Worm (Caenorhabditis elegans): ENCODE measurements around the gene sars-2.
"Not testable (repeated sequence)": the region's sequence is repeated elsewhere in the genome, so short reads cannot be mapped to it uniquely, and the experiment has no call there.

The sars-2 gene

ce11 chrIV:4357296-4357695, at the start of gene sars-2:
TSS of gene sars-2 (plus strand) at chrIV:4357636.
- TF ChIP-seq W03F9.2 (tag; optimal IDR thresholded peaks at IDR 0.05): no peak
- no peak for TF ChIP-seq him-1 (tag; optimal IDR thresholded peaks at IDR 0.05)
- TF ChIP-seq dao-5 (tag; optimal IDR thresholded peaks at IDR 0.05): no peak

ce11 chrIV:4316813-4317408, 40.5 kb upstream of the sars-2 start, which contains the start of gene Y24D9B.1:
TSS of gene Y24D9B.1 (plus strand) at chrIV:4317358.
- TF ChIP-seq W03F9.2 (tag; optimal IDR thresholded peaks at IDR 0.05) (no peak), him-1 (tag; optimal IDR thresholded peaks at IDR 0.05) (no peak), dao-5 (tag; optimal IDR thresholded peaks at IDR 0.05) (no peak)

- TF ChIP-seq him-1 (tag; optimal IDR thresholded peaks at IDR 0.05) (no peak), W03F9.2 (tag; optimal IDR thresholded peaks at IDR 0.05) (no peak), dao-5 (tag; optimal IDR thresholded peaks at IDR 0.05) (no peak)
Measured at ce11 chrIV:4317638-4318037, 39.8 kb upstream of the sars-2 start.

ce11 chrIV:4318056-4318455, 39.4 kb upstream of the sars-2 start:
- no peak for TF ChIP-seq him-1 (tag; optimal IDR thresholded peaks at IDR 0.05)
- TF ChIP-seq W03F9.2 (tag; optimal IDR thresholded peaks at IDR 0.05): no peak
- TF ChIP-seq dao-5 (tag; optimal IDR thresholded peaks at IDR 0.05): no peak

- TF ChIP-seq dao-5 (tag; optimal IDR thresholded peaks at IDR 0.05) (no peak), him-1 (tag; optimal IDR thresholded peaks at IDR 0.05) (no peak), W03F9.2 (tag; optimal IDR thresholded peaks at IDR 0.05) (no peak)
Measured at ce11 chrIV:4319473-4319872, 38.0 kb upstream of the sars-2 start.

- TF ChIP-seq dao-5 (tag; optimal IDR thresholded peaks at IDR 0.05) (no peak), W03F9.2 (tag; optimal IDR thresholded peaks at IDR 0.05) (no peak), him-1 (tag; optimal IDR thresholded peaks at IDR 0.05) (no peak)
Measured at ce11 chrIV:4326445-4326844, 31.0 kb upstream of the sars-2 start, which contains the start of gene trpl-2. TSS of gene trpl-2 (plus strand) at chrIV:4326654.

ce11 chrIV:4336139-4336851, 21.1 kb upstream of the sars-2 start, which contains the start of the genes W03B1.3 and oac-51:
TSS of gene W03B1.3 (minus strand) at chrIV:4336239.
TSS of gene oac-51 (plus strand) at chrIV:4336801.
- TF ChIP-seq dao-5 (tag; optimal IDR thresholded peaks at IDR 0.05) (no peak), him-1 (tag; optimal IDR thresholded peaks at IDR 0.05) (no peak), W03F9.2 (tag; optimal IDR thresholded peaks at IDR 0.05) (no peak)

ce11 chrIV:4338217-4338616, 19.2 kb upstream of the sars-2 start:
- TF ChIP-seq him-1 (tag; optimal IDR thresholded peaks at IDR 0.05): no peak
- TF ChIP-seq dao-5 (tag; optimal IDR thresholded peaks at IDR 0.05): no peak
- no peak for TF ChIP-seq W03F9.2 (tag; optimal IDR thresholded peaks at IDR 0.05)

ce11 chrIV:4344828-4345227, 12.6 kb upstream of the sars-2 start:
- TF ChIP-seq him-1 (tag; optimal IDR thresholded peaks at IDR 0.05): no peak
- TF ChIP-seq W03F9.2 (tag; optimal IDR thresholded peaks at IDR 0.05): no peak
- TF ChIP-seq dao-5 (tag; optimal IDR thresholded peaks at IDR 0.05): no peak

- TF ChIP-seq W03F9.2 (tag; optimal IDR thresholded peaks at IDR 0.05) (no peak), dao-5 (tag; optimal IDR thresholded peaks at IDR 0.05) (no peak), him-1 (tag; optimal IDR thresholded peaks at IDR 0.05) (no peak)
Measured at ce11 chrIV:4346512-4346911, 10.9 kb upstream of the sars-2 start, which contains the start of gene oac-52. TSS of gene oac-52 (minus strand) at chrIV:4346612.

- TF ChIP-seq W03F9.2 (tag; optimal IDR thresholded peaks at IDR 0.05) (no peak), dao-5 (tag; optimal IDR thresholded peaks at IDR 0.05) (no peak), him-1 (tag; optimal IDR thresholded peaks at IDR 0.05) (no peak)
Measured at ce11 chrIV:4347578-4348003, 9.8 kb upstream of the sars-2 start.

- TF ChIP-seq dao-5, him-1, W03F9.2 (tag; optimal IDR thresholded peaks at IDR 0.05): not testable (repeated sequence)
Measured at ce11 chrIV:4348146-4348545, 9.3 kb upstream of the sars-2 start, which contains the start of gene W03B1.5. TSS of gene W03B1.5 (plus strand) at chrIV:4348446.

ce11 chrIV:4356879-4357278, 557 bp upstream of the sars-2 start, which contains the start of gene W03B1.9:
TSS of gene W03B1.9 (minus strand) at chrIV:4356979.
- TF ChIP-seq him-1 (tag; optimal IDR thresholded peaks at IDR 0.05) (no peak), W03F9.2 (tag; optimal IDR thresholded peaks at IDR 0.05) (no peak), dao-5 (tag; optimal IDR thresholded peaks at IDR 0.05) (no peak)

ce11 chrIV:4359653-4360052, 2.2 kb downstream of the sars-2 start, which contains the start of gene F55F10.3:
TSS of gene F55F10.3 (plus strand) at chrIV:4359953.
- no peak for TF ChIP-seq W03F9.2 (tag; optimal IDR thresholded peaks at IDR 0.05)
- no peak for TF ChIP-seq him-1 (tag; optimal IDR thresholded peaks at IDR 0.05)
- no peak for TF ChIP-seq dao-5 (tag; optimal IDR thresholded peaks at IDR 0.05)
